Worm (Caenorhabditis elegans): ENCODE measurements around the gene srx-88.

The srx-88 gene

DNA sequence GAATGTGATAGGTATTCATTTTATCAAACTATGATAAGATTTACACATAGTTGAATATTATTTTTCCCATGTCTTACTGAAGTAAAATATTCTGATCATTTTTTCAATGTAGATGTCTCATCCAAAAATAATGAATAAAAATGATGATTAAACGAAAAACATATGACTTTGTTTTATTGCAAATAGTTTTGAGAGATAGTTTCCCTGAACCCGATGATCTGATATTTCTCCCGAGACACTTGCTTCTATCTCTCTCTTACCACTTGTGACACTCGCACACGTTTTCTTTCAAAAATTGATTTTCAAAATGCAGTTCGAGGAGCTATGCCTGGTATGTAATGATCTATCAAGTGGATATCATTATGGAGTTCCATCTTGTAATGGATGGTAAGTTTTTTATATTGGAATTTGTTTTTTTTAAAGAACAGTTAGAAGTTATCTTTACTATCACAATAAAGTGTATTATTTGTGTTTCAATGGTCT, 13.1 kb upstream of the srx-88 start, which contains the start of the genes nhr-101 and pms-2 (continued):
- no peak for TF ChIP-seq lin-39 (tag; optimal IDR thresholded peaks at IDR 0.05)
- TF ChIP-seq rnt-1 (tag; optimal IDR thresholded peaks at IDR 0.05) = peak; percentile 4
- TF ChIP-seq nhr-20 (tag; optimal IDR thresholded peaks at IDR 0.05) = peak; percentile 51

DNA sequence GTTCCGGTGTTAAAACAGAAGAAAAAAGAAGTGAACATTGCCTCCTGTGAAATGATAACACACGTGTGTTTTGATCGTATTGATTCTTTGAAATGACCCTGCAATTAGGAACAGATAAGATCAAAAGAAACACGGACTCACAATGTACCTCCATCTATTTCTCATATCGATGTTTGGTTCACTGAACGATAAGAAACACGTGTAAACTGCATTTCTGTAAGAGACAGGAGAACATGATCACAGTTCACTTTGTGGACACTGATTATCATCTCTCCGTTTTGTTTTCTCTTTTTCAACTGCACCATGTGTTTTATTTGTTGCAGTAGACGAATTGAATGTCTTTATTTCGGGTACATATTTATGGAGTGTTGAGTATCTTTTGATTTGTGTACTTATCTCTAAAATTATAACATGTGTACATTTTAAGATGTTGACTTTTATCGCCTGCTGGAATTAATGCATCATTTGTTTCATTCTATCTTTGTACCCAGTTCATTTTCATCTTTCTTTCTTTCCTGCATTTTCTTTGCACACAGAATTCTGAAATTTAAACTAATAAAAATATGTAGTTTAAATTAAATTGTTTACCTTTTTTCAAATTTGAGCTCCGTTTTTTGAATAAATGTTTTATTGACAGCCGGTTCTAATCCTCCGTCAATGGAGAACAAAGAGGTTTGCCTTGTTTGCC, 10.4 kb upstream of the srx-88 start, which contains the start of the genes H12C20.7 and nhr-68:
Gene H12C20.7 (minus strand): TSS at position 188 of the 688 bp plus-strand sequence.
Gene nhr-68 (plus strand): TSS at position 638 of the 688 bp plus-strand sequence.
- peak; percentile 6 for TF ChIP-seq skn-1 (tag; optimal IDR thresholded peaks at IDR 0.05)
- TF ChIP-seq dpl-1 (GFP tag; optimal IDR thresholded peaks at IDR 0.05) = peak in 2 of 3 experiments; percentile 8 to 45
- TF ChIP-seq pax-3 (tag; optimal IDR thresholded peaks at IDR 0.05) = no peak
- TF ChIP-seq aha-1 (tag; optimal IDR thresholded peaks at IDR 0.05) = no peak
- peak; percentile 99 for TF ChIP-seq elt-2 (tag; optimal IDR thresholded peaks at IDR 0.05)
- peak; percentile 90 for TF ChIP-seq nhr-19 (GFP tag; conservative IDR thresholded peaks at IDR 0.05)
- peak; percentile 37; the same call in 1 of the 2 replicates for TF ChIP-seq ceh-88 (GFP tag; IDR thresholded peaks at IDR 0.05)
- peak; percentile 20 for TF ChIP-seq fos-1 (tag; optimal IDR thresholded peaks at IDR 0.05)
- TF ChIP-seq fkh-10 (GFP tag; optimal IDR thresholded peaks at IDR 0.05) = no peak
- TF ChIP-seq efl-3 (GFP tag; optimal IDR thresholded peaks at IDR 0.05) = no peak
- TF ChIP-seq lin-35 (GFP tag; optimal IDR thresholded peaks at IDR 0.05) = peak in 1 of 2 experiments; percentile 85
- no peak for TF ChIP-seq sup-37 (GFP tag; optimal IDR thresholded peaks at IDR 0.05)
- TF ChIP-seq nhr-77 (tag; optimal IDR thresholded peaks at IDR 0.05) = no peak
- no peak for TF ChIP-seq fkh-8 (tag; optimal IDR thresholded peaks at IDR 0.05)
- peak; percentile 95 for TF ChIP-seq ztf-4 (tag; optimal IDR thresholded peaks at IDR 0.05)
- TF ChIP-seq nhr-47 (tag; optimal IDR thresholded peaks at IDR 0.05) = peak; percentile 85
- TF ChIP-seq hlh-4 (tag; optimal IDR thresholded peaks at IDR 0.05) = no peak
- TF ChIP-seq nhr-84 (tag; optimal IDR thresholded peaks at IDR 0.05) = no peak
- no peak for TF ChIP-seq rnt-1 (tag; optimal IDR thresholded peaks at IDR 0.05)
- TF ChIP-seq snpc-4 (tag; optimal IDR thresholded peaks at IDR 0.05) = no peak
- TF ChIP-seq grh-1 (GFP tag; IDR thresholded peaks at IDR 0.05) = peak; percentile 82
- peak; percentile 72 for TF ChIP-seq unc-130 (tag; optimal IDR thresholded peaks at IDR 0.05)
- TF ChIP-seq ztf-11 (tag; optimal IDR thresholded peaks at IDR 0.05) = no peak
- TF ChIP-seq tbx-2 (tag; optimal IDR thresholded peaks at IDR 0.05) = peak; percentile 76
- TF ChIP-seq lin-39 (tag; optimal IDR thresholded peaks at IDR 0.05) = peak; percentile 59
- TF ChIP-seq swsn-7 (tag; optimal IDR thresholded peaks at IDR 0.05) = peak; percentile 61
- TF ChIP-seq unc-98 (GFP tag; IDR thresholded peaks at IDR 0.05) = no peak
- peak; percentile 76 for TF ChIP-seq blmp-1 (tag; optimal IDR thresholded peaks at IDR 0.05)
- TF ChIP-seq mdl-1 (tag; optimal IDR thresholded peaks at IDR 0.05) = peak in 1 of 2 experiments; percentile 90
- peak; percentile 54 for TF ChIP-seq ama-1 (optimal IDR thresholded peaks at IDR 0.05)
- TF ChIP-seq nhr-85 (tag) = peak; percentile 99
- TF ChIP-seq snu-23 (GFP tag; optimal IDR thresholded peaks at IDR 0.05) = peak; percentile 96
- TF ChIP-seq hpl-2 (GFP tag; optimal IDR thresholded peaks at IDR 0.05) = peak; percentile 46
- TF ChIP-seq C16A3.4 (tag; optimal IDR thresholded peaks at IDR 0.05) = peak; percentile 92
- TF ChIP-seq lin-14 (GFP tag; optimal IDR thresholded peaks at IDR 0.05) = peak; percentile 97
- TF ChIP-seq nhr-237 (tag; optimal IDR thresholded peaks at IDR 0.05) = no peak
- no peak for TF ChIP-seq unc-86 (tag; optimal IDR thresholded peaks at IDR 0.05)
- peak; percentile 96 for TF ChIP-seq dsc-1 (tag; optimal IDR thresholded peaks at IDR 0.05)
- TF ChIP-seq nhr-71 (tag; optimal IDR thresholded peaks at IDR 0.05) = peak; percentile 100
- TF ChIP-seq lin-13 (GFP tag; optimal IDR thresholded peaks at IDR 0.05) = peak; percentile 48
- no peak for TF ChIP-seq vab-15 (tag; optimal IDR thresholded peaks at IDR 0.05)
- peak; percentile 55 for TF ChIP-seq irx-1 (tag; optimal IDR thresholded peaks at IDR 0.05)
- TF ChIP-seq sox-4 (tag; optimal IDR thresholded peaks at IDR 0.05) = no peak
- TF ChIP-seq sptf-1 (tag; optimal IDR thresholded peaks at IDR 0.05) = no peak
- no peak for TF ChIP-seq alr-1 (tag; optimal IDR thresholded peaks at IDR 0.05; ENCODE audit: borderline replicate concordance)
- no peak for TF ChIP-seq ces-1 (GFP tag; optimal IDR thresholded peaks at IDR 0.05)
- no peak for TF ChIP-seq nhr-11 (tag; optimal IDR thresholded peaks at IDR 0.05)
- TF ChIP-seq lir-3 (tag; optimal IDR thresholded peaks at IDR 0.05; ENCODE audit: poor library complexity) = peak; percentile 74
- peak; percentile 99 for TF ChIP-seq nhr-20 (tag; optimal IDR thresholded peaks at IDR 0.05)

All from whole organism, L1 larva.